Fruit fly (Drosophila melanogaster) whole organism, pupa: Measurements from ENCODE around the gene Sf3b1.

Experiments used
- CG10348 ChIP-seq: fragments of 200-800 bp; sonication (Bioruptor generic); IDR thresholded peaks from 2 replicates; pipeline ENCODE4 v1.3.6; 2022; ENCODE audit warnings: missing biosample characterization, missing genetic modification characterization
- CG12605 ChIP-seq: fragments of 200-800 bp; sonication (Bioruptor generic); IDR thresholded peaks from 2 replicates; pipeline ENCODE4 v1.3.6; 2022; ENCODE audit warnings: missing biosample characterization, missing genetic modification characterization
- CG13204 ChIP-seq: fragments of 200-800 bp; sonication (Bioruptor generic); optimal IDR thresholded peaks from 2 replicates; lab custom pipeline; 2018; ENCODE audit warnings: missing biosample characterization, mild to moderate bottlenecking, missing genetic modification characterization, moderate library complexity
- CG14655 ChIP-seq: fragments of 200-800 bp; sonication (Bioruptor generic); optimal IDR thresholded peaks from 3 replicates; lab custom pipeline; 2017; ENCODE audit warnings: mild to moderate bottlenecking, missing biosample characterization, missing genetic modification reagents, missing genetic modification characterization
- CG15710 ChIP-seq: fragments of 200-800 bp; sonication (Bioruptor generic); optimal IDR thresholded peaks from 2 replicates; lab custom pipeline; 2018; ENCODE audit warnings: missing biosample characterization, mild to moderate bottlenecking, missing genetic modification characterization, moderate library complexity
- CG17806 ChIP-seq: fragments of 200-800 bp; sonication (Bioruptor generic); optimal IDR thresholded peaks from 2 replicates; lab custom pipeline; 2018; ENCODE audit warnings: missing biosample characterization, mild to moderate bottlenecking, missing genetic modification characterization, moderate library complexity
- CG32121 ChIP-seq: fragments of 200-800 bp; sonication (Bioruptor generic); IDR thresholded peaks from 2 replicates; pipeline ENCODE4 v1.3.6; 2022; ENCODE audit warnings: missing biosample characterization, missing genetic modification characterization
- CG34367 ChIP-seq: fragments of 200-800 bp; sonication (Bioruptor generic); optimal IDR thresholded peaks from 2 replicates; lab custom pipeline; 2018; ENCODE audit warnings: missing biosample characterization, mild to moderate bottlenecking, missing genetic modification characterization
- CG4496 ChIP-seq: fragments of 200-800 bp; sonication (Bioruptor generic); IDR thresholded peaks from 3 replicates; pipeline ENCODE4 v1.3.6; 2022; ENCODE audit warnings: missing biosample characterization, missing genetic modification characterization
- CG8159 ChIP-seq: fragments of 200-800 bp; sonication (Bioruptor generic); optimal IDR thresholded peaks from 3 replicates; lab custom pipeline; 2018; ENCODE audit warnings: missing biosample characterization, mild to moderate bottlenecking, missing genetic modification characterization, moderate library complexity
- CG8301 ChIP-seq: fragments of 200-800 bp; sonication (Bioruptor generic); optimal IDR thresholded peaks from 2 replicates; lab custom pipeline; 2018; ENCODE audit warnings: missing biosample characterization, mild to moderate bottlenecking, missing genetic modification characterization
- CG9948 ChIP-seq: fragments of 200-800 bp; sonication (Bioruptor generic); optimal IDR thresholded peaks from 2 replicates; lab custom pipeline; 2018; ENCODE audit warnings: missing biosample characterization, mild to moderate bottlenecking, missing genetic modification characterization, moderate library complexity
- D1 ChIP-seq: fragments of 200-800 bp; sonication (Bioruptor generic); optimal IDR thresholded peaks from 2 replicates; lab custom pipeline; 2018; ENCODE audit warnings: missing biosample characterization, mild to moderate bottlenecking, missing genetic modification characterization, moderate library complexity
- EcR ChIP-seq: fragments of 200-800 bp; sonication (Bioruptor generic); optimal IDR thresholded peaks from 3 replicates; lab custom pipeline; 2019; ENCODE audit warnings: missing biosample characterization, missing genetic modification characterization, mild to moderate bottlenecking, moderate library complexity, missing genetic modification reagents
- Ets98B ChIP-seq: fragments of 200-800 bp; sonication (Bioruptor generic); IDR thresholded peaks from 2 replicates; pipeline ENCODE4 v1.3.6; 2022; ENCODE audit warnings: missing biosample characterization, missing genetic modification characterization
- Pif1A ChIP-seq: fragments of 200-800 bp; sonication (Bioruptor generic); optimal IDR thresholded peaks from 3 replicates; lab custom pipeline; 2016; ENCODE audit warnings: missing biosample characterization, missing genetic modification characterization
- Pif1B ChIP-seq: fragments of 200-800 bp; sonication (Bioruptor generic); optimal IDR thresholded peaks from 3 replicates; lab custom pipeline; 2016; ENCODE audit warnings: missing biosample characterization, missing genetic modification characterization
- Snoo ChIP-seq: fragments of 200-800 bp; sonication (Bioruptor generic); optimal IDR thresholded peaks from 3 replicates; lab custom pipeline; 2017; ENCODE audit warnings: missing biosample characterization, mild to moderate bottlenecking, missing genetic modification characterization, inconsistent platforms
- fd96Ca ChIP-seq: fragments of 200-800 bp; sonication (Bioruptor generic); IDR thresholded peaks from 3 replicates; pipeline ENCODE4 v1.3.6; 2022; ENCODE audit warnings: missing biosample characterization, missing genetic modification characterization
- gl ChIP-seq: fragments of 200-800 bp; sonication (Bioruptor generic); optimal IDR thresholded peaks from 2 replicates; lab custom pipeline; 2018; ENCODE audit warnings: missing biosample characterization, mild to moderate bottlenecking, missing genetic modification characterization
- rn ChIP-seq: fragments of 200-800 bp; sonication (Bioruptor generic); IDR thresholded peaks from 2 replicates; pipeline ENCODE4 v1.3.6; 2022; ENCODE audit warnings: missing biosample characterization, missing genetic modification characterization

Gene Sf3b1

dm6 chr2L:606952-607351 lies 38.8 kb downstream of the Sf3b1 start:
- TF ChIP-seq CG9948 (tag; lab: Kevin White, UChicago) (peak; percentile 38), CG15710 (peak; percentile 25), rn (GFP tag; lab: Robert Waterston, UW) (no peak), CG12605 (GFP tag; lab: Robert Waterston, UW) (no peak), CG34367 (tag; lab: Kevin White, UChicago) (peak; percentile 35), EcR (GFP tag; lab: Kevin White, UChicago) (no peak), fd96Ca (GFP tag; lab: Robert Waterston, UW) (no peak), gl (tag; lab: Kevin White, UChicago) (no peak), Snoo (tag; lab: Kevin White, UChicago) (no peak), CG32121 (GFP tag; lab: Robert Waterston, UW) (no peak), CG4496 (GFP tag; lab: Robert Waterston, UW) (no peak), CG14655 (GFP tag; lab: Kevin White, UChicago) (peak; percentile 50), Pif1B (GFP tag; lab: Kevin White, UChicago) (peak; percentile 19), CG8301 (tag; lab: Kevin White, UChicago) (peak; percentile 24), Ets98B (GFP tag; lab: Robert Waterston, UW) (no peak), D1 (tag; lab: Kevin White, UChicago) (no peak), CG13204 (GFP tag; lab: Kevin White, UChicago) (no peak), CG8159 (tag; lab: Kevin White, UChicago) (peak; percentile 41), CG17806 (peak; percentile 50), CG10348 (GFP tag; lab: Robert Waterston, UW) (no peak), Pif1A (peak; percentile 45)
- TF ChIP-seq, all 21 proteins: peak for 9

- peak; percentile 71 for TF ChIP-seq Ets98B (GFP tag; lab: Robert Waterston, UW)
- peak; percentile 32 for TF ChIP-seq gl (tag; lab: Kevin White, UChicago)
- TF ChIP-seq CG17806: peak; percentile 75
- peak; percentile 69 for TF ChIP-seq Pif1A
- TF ChIP-seq CG32121 (GFP tag; lab: Robert Waterston, UW): peak; percentile 52; the same call in 1 of the 2 replicates
- peak; percentile 84 for TF ChIP-seq CG14655 (GFP tag; lab: Kevin White, UChicago)
- TF ChIP-seq CG4496 (GFP tag; lab: Robert Waterston, UW): peak; percentile 82
- peak; percentile 81 for TF ChIP-seq CG15710
- TF ChIP-seq CG13204 (GFP tag; lab: Kevin White, UChicago): peak; percentile 59
- peak; percentile 60 for TF ChIP-seq Pif1B (GFP tag; lab: Kevin White, UChicago)
- TF ChIP-seq CG34367 (tag; lab: Kevin White, UChicago): peak; percentile 79
- no peak for TF ChIP-seq CG10348 (GFP tag; lab: Robert Waterston, UW)
- peak; percentile 74 for TF ChIP-seq CG9948 (tag; lab: Kevin White, UChicago)
- TF ChIP-seq rn (GFP tag; lab: Robert Waterston, UW): no peak
- TF ChIP-seq D1 (tag; lab: Kevin White, UChicago): no peak
- peak; percentile 79 for TF ChIP-seq fd96Ca (GFP tag; lab: Robert Waterston, UW)
- peak; percentile 72 for TF ChIP-seq CG8159 (tag; lab: Kevin White, UChicago)
- TF ChIP-seq CG12605 (GFP tag; lab: Robert Waterston, UW): peak; percentile 59
- TF ChIP-seq Snoo (tag; lab: Kevin White, UChicago): no peak
- peak; percentile 80 for TF ChIP-seq CG8301 (tag; lab: Kevin White, UChicago)
- no peak for TF ChIP-seq EcR (GFP tag; lab: Kevin White, UChicago)
- TF ChIP-seq, all 21 proteins: peak for 16
These were observed 40.0 kb downstream of the Sf3b1 start for dm6 chr2L:608143-608542.

- no peak for TF ChIP-seq rn (GFP tag; lab: Robert Waterston, UW)
- TF ChIP-seq CG4496 (GFP tag; lab: Robert Waterston, UW): peak; percentile 60; the same call in 1 of the 3 replicates
- no peak for TF ChIP-seq D1 (tag; lab: Kevin White, UChicago)
- peak; percentile 70 for TF ChIP-seq CG14655 (GFP tag; lab: Kevin White, UChicago)
- peak; percentile 68 for TF ChIP-seq Pif1A
- TF ChIP-seq CG34367 (tag; lab: Kevin White, UChicago): peak; percentile 72
- TF ChIP-seq CG8301 (tag; lab: Kevin White, UChicago): peak; percentile 63
- TF ChIP-seq EcR (GFP tag; lab: Kevin White, UChicago): no peak
- peak; percentile 61 for TF ChIP-seq fd96Ca (GFP tag; lab: Robert Waterston, UW)
- TF ChIP-seq CG13204 (GFP tag; lab: Kevin White, UChicago): no peak
- TF ChIP-seq Snoo (tag; lab: Kevin White, UChicago): no peak
- TF ChIP-seq CG15710: peak; percentile 68
- peak; percentile 70 for TF ChIP-seq Pif1B (GFP tag; lab: Kevin White, UChicago)
- TF ChIP-seq CG32121 (GFP tag; lab: Robert Waterston, UW): no peak
- TF ChIP-seq gl (tag; lab: Kevin White, UChicago): peak; percentile 33
- TF ChIP-seq CG17806: peak; percentile 75
- no peak for TF ChIP-seq CG10348 (GFP tag; lab: Robert Waterston, UW)
- peak; percentile 76 for TF ChIP-seq CG8159 (tag; lab: Kevin White, UChicago)
- peak; percentile 19; the same call in 1 of the 2 replicates for TF ChIP-seq CG12605 (GFP tag; lab: Robert Waterston, UW)
- peak; percentile 31; the same call in 1 of the 2 replicates for TF ChIP-seq Ets98B (GFP tag; lab: Robert Waterston, UW)
- TF ChIP-seq CG9948 (tag; lab: Kevin White, UChicago): peak; percentile 76
These were observed 41.4 kb downstream of the Sf3b1 start for dm6 chr2L:609497-609896.

- TF ChIP-seq Ets98B (GFP tag; lab: Robert Waterston, UW) (no peak), CG10348 (GFP tag; lab: Robert Waterston, UW) (no peak), CG8159 (tag; lab: Kevin White, UChicago) (peak; percentile 62), CG9948 (tag; lab: Kevin White, UChicago) (peak; percentile 47), D1 (tag; lab: Kevin White, UChicago) (no peak), CG13204 (GFP tag; lab: Kevin White, UChicago) (no peak), gl (tag; lab: Kevin White, UChicago) (no peak), CG4496 (GFP tag; lab: Robert Waterston, UW) (no peak), EcR (GFP tag; lab: Kevin White, UChicago) (no peak), CG14655 (GFP tag; lab: Kevin White, UChicago) (peak; percentile 5), CG32121 (GFP tag; lab: Robert Waterston, UW) (no peak), fd96Ca (GFP tag; lab: Robert Waterston, UW) (no peak), Pif1A (no peak), CG15710 (peak; percentile 80), CG8301 (tag; lab: Kevin White, UChicago) (no peak), Snoo (tag; lab: Kevin White, UChicago) (no peak), CG17806 (peak; percentile 32), CG34367 (tag; lab: Kevin White, UChicago) (peak; percentile 43), CG12605 (GFP tag; lab: Robert Waterston, UW) (no peak), Pif1B (GFP tag; lab: Kevin White, UChicago) (peak; percentile 28), rn (GFP tag; lab: Robert Waterston, UW) (no peak)
These were observed 44.6 kb downstream of the Sf3b1 start for dm6 chr2L:612778-613177.
